Worm (Caenorhabditis elegans) whole organism, young adult: ENCODE measurements around the gene ZK686.6.
A peak's percentile ranks its signal among the peaks of the same experiment; 100 is the strongest.

ENCODE experiments used
- D2030.7 ChIP-seq: fragments of 200-800 bp; sonication (Bioruptor generic); IDR thresholded peaks from 2 replicates; pipeline ENCODE4 v1.3.6; 2022; ENCODE audit warnings: missing genetic modification reagents, missing genetic modification characterization, missing compliant biosample characterization
- F52B5.7 ChIP-seq: sonication (generic microtip); optimal IDR thresholded peaks from 2 replicates; lab custom pipeline; 2016; ENCODE audit warnings: mild to moderate bottlenecking, missing genetic modification characterization, missing compliant biosample characterization
- F57C9.4 ChIP-seq: sonication (generic microtip); optimal IDR thresholded peaks from 2 replicates; lab custom pipeline; 2017; ENCODE audit warnings: mild to moderate bottlenecking, missing genetic modification characterization, missing compliant biosample characterization
- T07F8.4 ChIP-seq: sonication (generic microtip); optimal IDR thresholded peaks from 2 replicates; lab custom pipeline; 2016; ENCODE audit warnings: mild to moderate bottlenecking, missing genetic modification characterization, moderate library complexity, missing compliant biosample characterization
- Y53G8AR.9 ChIP-seq: fragments of 200-800 bp; sonication (Bioruptor generic); conservative IDR thresholded peaks from 2 replicates; pipeline ENCODE4 v1.3.6; 2022; ENCODE audit warnings: missing genetic modification reagents, missing genetic modification characterization, missing compliant biosample characterization
- aptf-3 ChIP-seq: fragments of 200-800 bp; sonication (Bioruptor generic); IDR thresholded peaks from 2 replicates; pipeline ENCODE4 v1.3.6; 2022; ENCODE audit warnings: missing genetic modification characterization, missing compliant biosample characterization
- athp-1 ChIP-seq: sonication (generic microtip); optimal IDR thresholded peaks from 2 replicates; lab custom pipeline; 2017; ENCODE audit warnings: mild to moderate bottlenecking, missing genetic modification characterization, missing compliant biosample characterization
- attf-3 ChIP-seq: fragments of 200-800 bp; sonication (Bioruptor generic); conservative IDR thresholded peaks from 2 replicates; pipeline ENCODE4 v1.3.6; 2022; ENCODE audit warnings: missing genetic modification reagents, missing genetic modification characterization, missing compliant biosample characterization
- attf-5 ChIP-seq: fragments of 200-800 bp; sonication (Bioruptor generic); optimal IDR thresholded peaks from 2 replicates; lab custom pipeline; 2018; ENCODE audit warnings: mild to moderate bottlenecking, missing genetic modification characterization, missing compliant biosample characterization
- ceh-100 ChIP-seq: fragments of 200-800 bp; sonication (Bioruptor generic); IDR thresholded peaks from 2 replicates; pipeline ENCODE4 v1.3.6; 2022; ENCODE audit warnings: missing genetic modification reagents, missing genetic modification characterization, missing compliant biosample characterization
- dox-1 ChIP-seq: fragments of 200-800 bp; sonication (Bioruptor generic); IDR thresholded peaks from 2 replicates; pipeline ENCODE4 v1.3.6; 2022; ENCODE audit warnings: missing genetic modification reagents, missing genetic modification characterization, missing compliant biosample characterization
- dpff-1 ChIP-seq: sonication (generic microtip); optimal IDR thresholded peaks from 2 replicates; lab custom pipeline; 2017; ENCODE audit warnings: mild to moderate bottlenecking, missing genetic modification characterization, missing compliant biosample characterization
- efl-1 ChIP-seq: fragments of 150-350 bp; optimal IDR thresholded peaks from 2 replicates; lab custom pipeline; 2014; ENCODE audit warnings: missing biosample characterization, missing genetic modification reagents, missing genetic modification characterization
- ets-4 ChIP-seq: fragments of 200-800 bp; sonication (Bioruptor generic); optimal IDR thresholded peaks from 2 replicates; lab custom pipeline; 2018; ENCODE audit warnings: mild to moderate bottlenecking, missing genetic modification characterization, missing compliant biosample characterization
- let-526 ChIP-seq: fragments of 200-800 bp; sonication (Bioruptor generic); IDR thresholded peaks from 2 replicates; pipeline ENCODE4 v1.3.6; 2022; ENCODE audit warnings: missing genetic modification reagents, missing genetic modification characterization, missing compliant biosample characterization
- let-607 ChIP-seq, 2 experiments: fragments of 200-800 bp in 1 of 2; sonication (Bioruptor generic) in 1 of 2; sonication (generic microtip) in 1 of 2; optimal IDR thresholded peaks; 2 replicates each; lab custom pipeline; 2016 to 2018; ENCODE audit warnings: mild to moderate bottlenecking in 2 of 2, missing compliant biosample characterization in 2 of 2, missing genetic modification characterization in 2 of 2, moderate library complexity in 2 of 2, missing genotype in 1 of 2
- lin-35 ChIP-seq, 3 experiments: fragments of 150-350 bp in 2 of 3; sonication (generic microtip) in 1 of 3; optimal IDR thresholded peaks; 2 replicates each; lab custom pipeline; 2014 to 2018; ENCODE audit warnings: missing biosample characterization in 3 of 3, missing genetic modification characterization in 3 of 3, missing genetic modification reagents in 3 of 3
- madf-10 ChIP-seq: sonication (generic microtip); optimal IDR thresholded peaks from 2 replicates; lab custom pipeline; 2016; ENCODE audit warnings: mild to moderate bottlenecking, missing genetic modification characterization, missing compliant biosample characterization
- madf-8 ChIP-seq: fragments of 200-800 bp; sonication (Bioruptor generic); conservative IDR thresholded peaks from 2 replicates; pipeline ENCODE4 v1.3.6; 2022; ENCODE audit warnings: missing genetic modification reagents, missing genetic modification characterization, missing compliant biosample characterization
- mcd-1 ChIP-seq: fragments of 200-800 bp; sonication (Bioruptor generic); IDR thresholded peaks from 2 replicates; pipeline ENCODE4 v1.3.6; 2022; ENCODE audit warnings: missing genetic modification reagents, missing genetic modification characterization, missing compliant biosample characterization
- nhr-120 ChIP-seq: fragments of 200-800 bp; sonication (Bioruptor generic); IDR thresholded peaks from 2 replicates; pipeline ENCODE4 v1.3.6; 2022; ENCODE audit warnings: missing genetic modification characterization, missing compliant biosample characterization
- nhr-27 ChIP-seq: fragments of 200-800 bp; sonication (Bioruptor generic); optimal IDR thresholded peaks from 2 replicates; lab custom pipeline; 2018; ENCODE audit warnings: mild to moderate bottlenecking, missing genetic modification characterization, moderate library complexity, missing compliant biosample characterization
- nhr-80 ChIP-seq: sonication (generic microtip); optimal IDR thresholded peaks from 2 replicates; lab custom pipeline; 2016; ENCODE audit warnings: missing genetic modification characterization, missing compliant biosample characterization
- pbrm-1 ChIP-seq: fragments of 200-800 bp; sonication (Bioruptor generic); IDR thresholded peaks from 2 replicates; pipeline ENCODE4 v1.3.6; 2022; ENCODE audit warnings: missing genetic modification reagents, missing genetic modification characterization, missing compliant biosample characterization
- pha-4 ChIP-seq: fragments of 150-350 bp; sonication (generic microtip); optimal IDR thresholded peaks from 2 replicates; lab custom pipeline; 2014; ENCODE audit warnings: missing biosample characterization, missing genetic modification reagents, missing genetic modification characterization
- snpc-1.1 ChIP-seq: sonication (generic microtip); optimal IDR thresholded peaks from 2 replicates; lab custom pipeline; 2017; ENCODE audit warnings: missing genetic modification characterization, mild to moderate bottlenecking, missing compliant biosample characterization, antibody characterized with exemption, moderate library complexity, missing genotype, missing genetic modification reagents; ENCODE audit not compliant: insufficient read depth
- snpc-1.3 ChIP-seq: sonication (generic microtip); optimal IDR thresholded peaks from 2 replicates; lab custom pipeline; 2017; ENCODE audit warnings: missing genetic modification characterization, mild to moderate bottlenecking, missing compliant biosample characterization, antibody characterized with exemption, moderate library complexity, missing genotype, missing genetic modification reagents; ENCODE audit not compliant: insufficient read depth
- somi-1 ChIP-seq: fragments of 200-800 bp; sonication (Bioruptor generic); optimal IDR thresholded peaks from 2 replicates; lab custom pipeline; 2018; ENCODE audit warnings: mild to moderate bottlenecking, missing genetic modification characterization, missing compliant biosample characterization
- tlf-1 ChIP-seq: fragments of 200-800 bp; sonication (Bioruptor generic); optimal IDR thresholded peaks from 2 replicates; lab custom pipeline; 2018; ENCODE audit warnings: mild to moderate bottlenecking, missing genetic modification characterization, missing compliant biosample characterization
- unc-62 ChIP-seq: fragments of 150-350 bp; optimal IDR thresholded peaks from 2 replicates; lab custom pipeline; 2014; ENCODE audit warnings: missing biosample characterization, missing genetic modification reagents, missing genetic modification characterization
- ztf-18 ChIP-seq: sonication (generic microtip); optimal IDR thresholded peaks from 2 replicates; lab custom pipeline; 2016; ENCODE audit warnings: missing genotype, mild to moderate bottlenecking, missing genetic modification characterization, missing compliant biosample characterization
- ztf-25 ChIP-seq: fragments of 200-800 bp; sonication (Bioruptor generic); IDR thresholded peaks from 2 replicates; pipeline ENCODE4 v1.3.6; 2022; ENCODE audit warnings: missing genetic modification reagents, missing genetic modification characterization, missing compliant biosample characterization
- ztf-28 ChIP-seq: fragments of 200-800 bp; sonication (Bioruptor generic); IDR thresholded peaks from 2 replicates; pipeline ENCODE4 v1.3.6; 2022; ENCODE audit warnings: missing genetic modification reagents, missing genetic modification characterization, missing compliant biosample characterization

The ZK686.6 gene

DNA sequence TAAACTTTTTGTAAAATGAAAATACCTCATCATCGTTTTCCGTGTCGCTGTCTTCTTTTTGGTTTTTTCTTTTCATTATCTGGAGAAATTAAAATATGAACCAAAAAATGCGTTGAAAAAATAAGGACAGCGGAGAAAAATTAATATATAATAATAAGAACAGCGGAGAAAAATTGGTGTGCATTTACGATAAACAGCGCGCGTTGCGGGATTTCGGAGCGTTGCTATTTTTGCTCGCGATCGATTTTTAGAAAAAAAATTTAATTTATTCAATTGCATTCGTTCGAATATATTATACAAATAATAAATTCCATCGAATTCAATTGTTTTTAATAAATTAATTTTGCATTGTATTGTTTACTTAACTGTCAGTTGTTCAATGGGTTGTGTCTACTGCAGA is 6.8 kb downstream of the ZK686.6 start, which contains the start of gene ZK686.2:
Gene ZK686.2 (minus strand): TSS at position 79 of the 400 bp plus-strand sequence.
- TF ChIP-seq T07F8.4 (tag; lab: Kevin White, UChicago) (no peak), attf-5 (GFP tag; lab: Kevin White, UChicago) (peak; percentile 14), nhr-120 (GFP tag; lab: Robert Waterston, UW) (no peak), attf-3 (peak; percentile 93)

- TF ChIP-seq aptf-3 (GFP tag; lab: Robert Waterston, UW), result no peak
- 0 out of 2 replicates have a peak, but pooled peaks have one; percentile 3 for TF ChIP-seq dox-1 (GFP tag; lab: Robert Waterston, UW)
These were observed 9.3 kb downstream of the ZK686.6 start, which contains the start of gene mtx-2 for ce11 chrIII:7763503-7763902. Gene mtx-2, minus strand, starts transcription at chrIII:7763603.

DNA sequence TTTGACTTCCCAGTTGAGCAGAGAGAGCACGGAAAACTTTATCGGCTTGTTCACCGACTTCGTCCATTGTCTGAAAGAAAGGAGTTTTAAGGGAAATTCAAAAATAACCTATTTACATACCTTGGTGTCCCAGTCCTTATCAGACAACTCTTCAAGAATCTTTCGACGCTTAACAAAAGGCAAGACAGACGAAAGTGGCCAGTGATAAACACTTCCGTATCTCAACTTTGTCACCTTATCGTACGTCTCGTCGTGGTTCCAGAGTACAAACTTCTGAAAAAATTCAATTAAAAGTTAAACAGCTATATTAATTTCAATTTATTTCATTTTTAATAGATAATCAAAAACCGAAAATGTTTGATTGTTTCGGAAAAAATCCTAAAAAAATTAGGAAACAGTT is 10.6 kb downstream of the ZK686.6 start:
- TF ChIP-seq unc-62 (GFP tag; lab: Kevin White, UChicago) (no peak), nhr-27 (no peak), tlf-1 (no peak), ztf-18 (tag; lab: Kevin White, UChicago) (no peak), F57C9.4 (no peak), ztf-28 (GFP tag; lab: Robert Waterston, UW) (no peak), nhr-80 (peak; percentile 77), let-526 (no peak)

- TF ChIP-seq ets-4 (GFP tag; lab: Kevin White, UChicago) (peak; percentile 95), efl-1 (GFP tag; lab: Kevin White, UChicago) (no peak), ztf-28 (GFP tag; lab: Robert Waterston, UW) (no peak), mcd-1 (GFP tag; lab: Robert Waterston, UW) (no peak), nhr-80 (peak; percentile 100), let-607 (tag; optimal IDR thresholded peaks at IDR 0.05; lab: Kevin White, UChicago) (peak; percentile 14 to 68), somi-1 (GFP tag; lab: Kevin White, UChicago) (no peak)
These were observed 14.2 kb downstream of the ZK686.6 start, which contains the start of gene pcp-1 for ce11 chrIII:7758562-7758961. Gene pcp-1, plus strand, starts transcription at chrIII:7758903.

DNA sequence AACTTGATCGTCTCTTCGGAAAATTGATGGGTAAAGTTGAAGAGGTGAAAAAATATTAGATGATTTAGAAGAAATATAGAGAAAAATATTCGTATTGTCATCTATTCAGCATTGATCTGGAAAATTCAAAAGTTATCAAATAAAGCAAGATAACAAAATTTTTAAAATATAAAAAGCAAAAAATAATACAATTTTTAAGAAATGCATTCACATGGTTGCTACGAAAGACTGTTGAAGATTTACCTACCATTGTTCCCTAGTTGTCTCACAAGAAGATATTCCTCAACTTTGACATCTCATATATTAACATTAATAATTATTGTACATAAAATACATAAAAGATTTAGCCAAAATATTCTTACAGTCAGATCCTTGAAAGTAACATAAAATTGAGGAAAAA is 18.5 kb downstream of the ZK686.6 start, which contains the start of gene cdh-3:
Gene cdh-3 (minus strand): TSS at position 101 of the 400 bp plus-strand sequence.
- TF ChIP-seq snpc-1.1 (no peak), attf-5 (GFP tag; lab: Kevin White, UChicago) (no peak), aptf-3 (GFP tag; lab: Robert Waterston, UW) (no peak), pbrm-1 (GFP tag; lab: Robert Waterston, UW) (no peak), snpc-1.3 (tag; lab: Kevin White, UChicago) (no peak), D2030.7 (GFP tag; lab: Robert Waterston, UW) (no peak), madf-10 (tag; lab: Kevin White, UChicago) (no peak), lin-35 (GFP tag; optimal IDR thresholded peaks at IDR 0.05; lab: Kevin White, UChicago) (no peak), F52B5.7 (tag; lab: Kevin White, UChicago) (no peak), pha-4 (no peak), ceh-100 (GFP tag; lab: Robert Waterston, UW) (no peak), madf-8 (no peak), dpff-1 (tag; lab: Kevin White, UChicago) (no peak)
- TF ChIP-seq, all 124 proteins: peak for 0

- TF ChIP-seq F57C9.4 (no peak), ztf-25 (GFP tag; lab: Robert Waterston, UW) (no peak), T07F8.4 (tag; lab: Kevin White, UChicago) (no peak), Y53G8AR.9 (GFP tag; lab: Robert Waterston, UW) (no peak), athp-1 (tag; lab: Kevin White, UChicago) (no peak)
These were observed 29.6 kb downstream of the ZK686.6 start for ce11 chrIII:7743183-7743582.
